Worm (Caenorhabditis elegans): ENCODE measurements around the gene gadr-4.
A peak's percentile ranks its signal among the peaks of the same experiment; 100 is the strongest.
"Not testable (repeated sequence)": the region's sequence is repeated elsewhere in the genome, so short reads cannot be mapped to it uniquely, and the experiment has no call there.

The gadr-4 gene

DNA sequence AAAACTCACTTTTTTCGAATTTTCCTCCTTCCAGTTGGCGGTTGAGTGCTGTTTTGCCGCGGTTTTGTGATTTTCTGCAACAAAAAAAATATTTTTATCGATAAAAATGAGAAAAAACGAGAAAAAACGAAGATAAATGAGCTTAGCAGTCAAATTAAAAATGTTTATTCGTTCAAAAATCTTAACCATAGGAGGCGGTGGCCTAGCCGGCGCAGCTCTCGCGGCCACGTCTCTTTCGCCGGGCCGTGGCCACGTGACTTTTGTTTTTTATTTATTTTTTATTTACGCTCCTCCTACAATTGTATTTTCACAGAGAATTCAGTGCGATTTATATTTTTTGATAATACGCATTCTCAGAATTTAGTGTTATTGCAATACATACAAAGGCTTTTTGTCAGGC is 12.7 kb downstream of the gadr-4 start:
- peak in 1 of 2 experiments; percentile 53 for TF ChIP-seq mdl-1 (tag; optimal IDR thresholded peaks at IDR 0.05)
- TF ChIP-seq sma-3 (GFP tag; optimal IDR thresholded peaks at IDR 0.05) = peak; percentile 28
- TF ChIP-seq lsy-2 (tag; optimal IDR thresholded peaks at IDR 0.05) = peak in 1 of 2 experiments; percentile 77

- peak; percentile 66 for TF ChIP-seq F13H6.1 (tag; optimal IDR thresholded peaks at IDR 0.05)
- peak; percentile 38 for TF ChIP-seq sma-9 (GFP tag; optimal IDR thresholded peaks at IDR 0.05)
- TF ChIP-seq sma-9 (tag; optimal IDR thresholded peaks at IDR 0.05) = not testable (repeated sequence)
- TF ChIP-seq lsy-2 (tag; optimal IDR thresholded peaks at IDR 0.05) = peak; percentile 46 to 53
- peak; percentile 60 for TF ChIP-seq sma-3 (GFP tag; optimal IDR thresholded peaks at IDR 0.05)
- TF ChIP-seq lin-13 (GFP tag; optimal IDR thresholded peaks at IDR 0.05) = peak; percentile 9
- TF ChIP-seq gmeb-1 (tag; optimal IDR thresholded peaks at IDR 0.05) = peak; percentile 8
Observed at ce11 chrII:4047839-4048440, 14.4 kb downstream of the gadr-4 start.

- TF ChIP-seq nhr-10 (tag; optimal IDR thresholded peaks at IDR 0.05) (no peak), nhr-11 (tag; optimal IDR thresholded peaks at IDR 0.05) (no peak), ztf-1 (GFP tag; conservative IDR thresholded peaks at IDR 0.05) (no peak), mab-5 (tag; optimal IDR thresholded peaks at IDR 0.05) (no peak), lsy-2 (tag; optimal IDR thresholded peaks at IDR 0.05) (no peak), zag-1 (tag; optimal IDR thresholded peaks at IDR 0.05) (no peak), nhr-21 (tag; optimal IDR thresholded peaks at IDR 0.05) (no peak), ama-1 (optimal IDR thresholded peaks at IDR 0.05) (no peak), R02D3.7 (tag; optimal IDR thresholded peaks at IDR 0.05) (no peak), sem-4 (tag; optimal IDR thresholded peaks at IDR 0.05) (no peak), snpc-4 (tag; optimal IDR thresholded peaks at IDR 0.05) (no peak), unc-39 (tag; optimal IDR thresholded peaks at IDR 0.05) (no peak), mbf-1 (tag; optimal IDR thresholded peaks at IDR 0.05) (no peak), egl-27 (tag; optimal IDR thresholded peaks at IDR 0.05) (no peak), elt-1 (tag; optimal IDR thresholded peaks at IDR 0.05) (no peak), lin-13 (GFP tag; optimal IDR thresholded peaks at IDR 0.05) (no peak), sma-3 (GFP tag; optimal IDR thresholded peaks at IDR 0.05) (no peak), lin-11 (tag; optimal IDR thresholded peaks at IDR 0.05) (no peak), peb-1 (tag; optimal IDR thresholded peaks at IDR 0.05) (no peak), elt-3 (tag; optimal IDR thresholded peaks at IDR 0.05) (no peak)
Observed at ce11 chrII:4045396-4045795, 17.0 kb downstream of the gadr-4 start, which contains the start of gene K07D4.2. K07D4.2 (minus strand) TSS chrII:4045496.

- TF ChIP-seq lsy-2 (tag; optimal IDR thresholded peaks at IDR 0.05) = peak; percentile 91 to 96
- TF ChIP-seq ztf-11 (tag; optimal IDR thresholded peaks at IDR 0.05) = no peak
- no peak for TF ChIP-seq mbf-1 (tag; optimal IDR thresholded peaks at IDR 0.05)
- peak; percentile 10 for TF ChIP-seq egl-27 (tag; optimal IDR thresholded peaks at IDR 0.05)
- TF ChIP-seq F13H6.1 (tag; optimal IDR thresholded peaks at IDR 0.05) = peak; percentile 83
- no peak for TF ChIP-seq aly-2 (tag; optimal IDR thresholded peaks at IDR 0.05)
- no peak for TF ChIP-seq alr-1 (tag; optimal IDR thresholded peaks at IDR 0.05)
- no peak for TF ChIP-seq nhr-10 (tag; optimal IDR thresholded peaks at IDR 0.05)
- TF ChIP-seq sma-3 (GFP tag; optimal IDR thresholded peaks at IDR 0.05) = peak; percentile 92
- no peak for TF ChIP-seq nhr-23 (tag; optimal IDR thresholded peaks at IDR 0.05)
- no peak for TF ChIP-seq dmd-4 (tag; optimal IDR thresholded peaks at IDR 0.05)
- TF ChIP-seq unc-62 (GFP tag; optimal IDR thresholded peaks at IDR 0.05) = no peak
- peak; percentile 88 for TF ChIP-seq crh-2 (tag; optimal IDR thresholded peaks at IDR 0.05)
- peak; percentile 59 for TF ChIP-seq ZK546.5 (tag; optimal IDR thresholded peaks at IDR 0.05)
- TF ChIP-seq ceh-82 (tag; optimal IDR thresholded peaks at IDR 0.05) = peak; percentile 64
- peak; percentile 41 for TF ChIP-seq nhr-6 (tag; optimal IDR thresholded peaks at IDR 0.05)
- no peak for TF ChIP-seq elt-1 (tag; optimal IDR thresholded peaks at IDR 0.05)
- TF ChIP-seq nhr-129 (tag; optimal IDR thresholded peaks at IDR 0.05) = peak; percentile 41
- no peak for TF ChIP-seq peb-1 (tag; optimal IDR thresholded peaks at IDR 0.05)
- no peak for TF ChIP-seq nhr-77 (tag; optimal IDR thresholded peaks at IDR 0.05)
- TF ChIP-seq R02D3.7 (tag; optimal IDR thresholded peaks at IDR 0.05) = peak; percentile 35
- TF ChIP-seq snpc-4 (tag; optimal IDR thresholded peaks at IDR 0.05) = peak; percentile 63
- TF ChIP-seq zag-1 (tag; optimal IDR thresholded peaks at IDR 0.05) = peak; percentile 71
- TF ChIP-seq ceh-16 (tag; optimal IDR thresholded peaks at IDR 0.05) = no peak
- peak; percentile 86 for TF ChIP-seq unc-55 (GFP tag; optimal IDR thresholded peaks at IDR 0.05)
- no peak for TF ChIP-seq unc-39 (tag; optimal IDR thresholded peaks at IDR 0.05)
- TF ChIP-seq sma-9 (GFP tag; optimal IDR thresholded peaks at IDR 0.05) = peak; percentile 86
- no peak for TF ChIP-seq sma-9 (tag; optimal IDR thresholded peaks at IDR 0.05)
- TF ChIP-seq gmeb-1 (tag; optimal IDR thresholded peaks at IDR 0.05) = peak; percentile 98
- no peak for TF ChIP-seq ama-1 (optimal IDR thresholded peaks at IDR 0.05)
- no peak for TF ChIP-seq nhr-11 (tag; optimal IDR thresholded peaks at IDR 0.05)
- no peak for TF ChIP-seq nhr-12 (tag; optimal IDR thresholded peaks at IDR 0.05)
- TF ChIP-seq nhr-25 (tag; optimal IDR thresholded peaks at IDR 0.05) = peak; percentile 87
- peak; percentile 81 for TF ChIP-seq nhr-21 (tag; optimal IDR thresholded peaks at IDR 0.05)
- TF ChIP-seq lin-11 (tag; optimal IDR thresholded peaks at IDR 0.05) = peak; percentile 74
- TF ChIP-seq lin-39 (tag; optimal IDR thresholded peaks at IDR 0.05) = no peak
- TF ChIP-seq blmp-1 (tag; optimal IDR thresholded peaks at IDR 0.05; ENCODE audit: insufficient read depth) = peak; percentile 25
- TF ChIP-seq ztf-1 (GFP tag; conservative IDR thresholded peaks at IDR 0.05) = no peak
- TF ChIP-seq sem-4 (tag; optimal IDR thresholded peaks at IDR 0.05) = peak; percentile 53
- peak; percentile 56 for TF ChIP-seq ztf-4 (tag; optimal IDR thresholded peaks at IDR 0.05)
Observed at ce11 chrII:4044349-4044748, 18.0 kb downstream of the gadr-4 start, which contains the start of gene rpn-11. rpn-11 (minus strand) TSS chrII:4044546.

Data from whole organism, L2 larva.